Fruit fly (Drosophila melanogaster) whole organism, prepupa: Measurements from ENCODE around the gene RpS14a.
A peak's percentile ranks its signal among the peaks of the same experiment; 100 is the strongest.

ENCODE experiments used
- CG10631 ChIP-seq: fragments of 200-800 bp; sonication (Bioruptor generic); optimal IDR thresholded peaks from 2 replicates; lab custom pipeline; 2016; ENCODE audit warnings: missing biosample characterization, missing genetic modification characterization
- CG6808 ChIP-seq: fragments of 200-800 bp; sonication (Bioruptor generic); optimal IDR thresholded peaks from 3 replicates; lab custom pipeline; 2017; ENCODE audit warnings: missing biosample characterization, missing genetic modification characterization, mild to moderate bottlenecking, moderate library complexity, missing genetic modification reagents
- cyc ChIP-seq: fragments of 200-800 bp; sonication (Bioruptor generic); optimal IDR thresholded peaks from 3 replicates; lab custom pipeline; 2016; ENCODE audit warnings: missing biosample characterization, missing genetic modification characterization
- spab ChIP-seq: fragments of 200-800 bp; sonication (Bioruptor generic); optimal IDR thresholded peaks from 2 replicates; lab custom pipeline; 2017; ENCODE audit warnings: missing biosample characterization, mild to moderate bottlenecking, missing genetic modification characterization, missing genetic modification reagents

- TF ChIP-seq CG10631 (GFP tag; lab: Kevin White, UChicago) (no peak), cyc (GFP tag; lab: Kevin White, UChicago) (peak; percentile 44), CG6808 (GFP tag; lab: Kevin White, UChicago) (peak; percentile 44), spab (GFP tag; lab: Kevin White, UChicago) (no peak)
These were observed at the start of gene RpS14a, which contains the start of gene Dhdds for dm6 chrX:7933210-7933915.
